Fruit fly (Drosophila melanogaster): ENCODE results near the gene eIF2D.

Gene eIF2D

DNA sequence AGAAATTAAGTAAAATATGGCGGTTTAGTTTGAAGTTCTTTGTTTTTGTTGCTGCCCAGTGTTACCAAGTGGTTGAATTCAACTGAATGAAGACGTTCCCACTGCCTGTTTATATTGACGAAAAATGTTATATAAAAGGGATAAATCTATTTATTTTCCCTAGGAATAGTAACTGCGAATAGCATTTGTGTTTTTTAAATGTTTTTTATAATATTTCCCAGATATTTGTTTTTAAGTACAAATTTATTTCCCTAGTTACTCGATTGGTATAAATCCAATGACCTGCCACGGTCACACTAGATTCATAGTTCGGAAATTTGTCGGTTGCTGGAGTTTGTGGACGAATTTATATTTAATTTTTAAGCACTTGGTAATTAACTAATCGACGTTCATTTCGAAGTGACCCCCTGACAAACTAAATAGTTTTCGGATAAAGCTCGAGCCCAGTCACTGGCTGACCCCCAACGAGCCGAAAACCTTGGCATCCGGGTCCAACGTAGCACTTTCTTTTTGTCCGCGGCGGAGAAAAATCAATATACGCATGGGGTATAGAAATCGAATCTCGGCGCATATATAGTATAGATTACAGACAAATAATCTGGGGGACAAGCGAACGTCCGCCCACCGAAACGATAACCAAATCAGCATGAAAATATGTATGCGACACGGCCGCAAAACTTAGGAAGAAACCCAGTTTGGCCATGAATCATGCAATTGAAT, 20.5 kb downstream of the eIF2D start, which contains the start of the genes dgt6 and Vha100-1:
dgt6 (minus strand) TSS at position 71 of the 720 bp plus-strand sequence.
Vha100-1 (plus strand) TSS at position 292 of the 720 bp plus-strand sequence.
- TF ChIP-seq BEAF-32 (GFP tag; optimal IDR thresholded peaks at IDR 0.05) (peak; percentile 38), CG7357 (GFP tag; IDR thresholded peaks at IDR 0.05) (peak; percentile 98), lov (optimal IDR thresholded peaks at IDR 0.05) (no peak), lov (GFP tag; IDR thresholded peaks at IDR 0.05) (0 out of 3 replicates have a peak, but pooled peaks have one; percentile 11), dpn (GFP tag; optimal IDR thresholded peaks at IDR 0.05) (peak in 1 of 2 experiments; percentile 8), Sin3A (optimal IDR thresholded peaks at IDR 0.05) (peak; percentile 24), CG10654 (GFP tag; optimal IDR thresholded peaks at IDR 0.05) (peak; percentile 22), nerfin-1 (tag; optimal IDR thresholded peaks at IDR 0.05) (peak; percentile 39), CG6175 (GFP tag; IDR thresholded peaks at IDR 0.05) (no peak), Jarid2 (GFP tag; optimal IDR thresholded peaks at IDR 0.05) (peak; percentile 32), peb (GFP tag; IDR thresholded peaks at IDR 0.05) (no peak), Meics (GFP tag; optimal IDR thresholded peaks at IDR 0.05) (peak; percentile 1), phol (tag; optimal IDR thresholded peaks at IDR 0.05) (peak; percentile 85), CG8290 (GFP tag; optimal IDR thresholded peaks at IDR 0.05) (no peak), CG8290 (tag; optimal IDR thresholded peaks at IDR 0.05) (no peak), CG15073 (GFP tag; optimal IDR thresholded peaks at IDR 0.05) (no peak), CG4424 (GFP tag; optimal IDR thresholded peaks at IDR 0.05) (peak; percentile 47), Hand (GFP tag; optimal IDR thresholded peaks at IDR 0.05) (no peak), Scr (GFP tag; IDR thresholded peaks at IDR 0.05; ENCODE audit: partially characterized antibody) (peak; percentile 27; the same call in 1 of the 2 replicates), CG4820 (GFP tag; optimal IDR thresholded peaks at IDR 0.05) (peak; percentile 29), zen2 (GFP tag; IDR thresholded peaks at IDR 0.05; ENCODE audit: partially characterized antibody) (no peak), ssp (GFP tag; IDR thresholded peaks at IDR 0.05) (peak; percentile 87), nom (GFP tag; optimal IDR thresholded peaks at IDR 0.05) (peak; percentile 29), jumu (GFP tag; optimal IDR thresholded peaks at IDR 0.05) (no peak), CG9797 (GFP tag; optimal IDR thresholded peaks at IDR 0.05) (peak; percentile 83), sug (tag; optimal IDR thresholded peaks at IDR 0.05) (peak; percentile 60), Dbx (GFP tag; IDR thresholded peaks at IDR 0.05) (peak; percentile 43; the same call in 1 of the 3 replicates), az2 (GFP tag; optimal IDR thresholded peaks at IDR 0.05) (no peak), CG34224 (GFP tag; IDR thresholded peaks at IDR 0.05; ENCODE audit: partially characterized antibody) (no peak), Drgx (GFP tag; IDR thresholded peaks at IDR 0.05) (no peak), CG6272 (GFP tag; IDR thresholded peaks at IDR 0.05) (no peak), nmo (GFP tag; optimal IDR thresholded peaks at IDR 0.05) (peak; percentile 65), jigr1 (GFP tag; IDR thresholded peaks at IDR 0.05) (no peak), Med (GFP tag) (peak; percentile 74), Spps (tag; optimal IDR thresholded peaks at IDR 0.05) (peak; percentile 0), CG13287 (GFP tag; IDR thresholded peaks at IDR 0.05; ENCODE audit: partially characterized antibody) (peak; percentile 58; the same call in 1 of the 2 replicates), sens (GFP tag) (peak; percentile 74), Elba2 (GFP tag; optimal IDR thresholded peaks at IDR 0.05) (peak; percentile 11), zfh1 (GFP tag; IDR thresholded peaks at IDR 0.05) (no peak), trem (tag; optimal IDR thresholded peaks at IDR 0.05) (peak; percentile 83), amos (GFP tag; IDR thresholded peaks at IDR 0.05; ENCODE audit: partially characterized antibody) (no peak), lbe (GFP tag; optimal IDR thresholded peaks at IDR 0.05) (peak; percentile 5), Pdp1 (GFP tag; optimal IDR thresholded peaks at IDR 0.05) (peak in 1 of 2 experiments; percentile 61), CG3847 (GFP tag; IDR thresholded peaks at IDR 0.05) (0 out of 2 replicates have a peak, but pooled peaks have one; percentile 41), CG18262 (tag; optimal IDR thresholded peaks at IDR 0.05) (no peak), CG3995 (GFP tag; optimal IDR thresholded peaks at IDR 0.05) (peak; percentile 13), pan (optimal IDR thresholded peaks at IDR 0.05) (no peak), pan (GFP tag; optimal IDR thresholded peaks at IDR 0.05 in 1 of 2, IDR thresholded peaks at IDR 0.05 in 1 of 2) (peak in 1 of 2 experiments; percentile 55), insv (GFP tag; optimal IDR thresholded peaks at IDR 0.05) (peak in 1 of 2 experiments; percentile 13), Xbp1 (GFP tag; optimal IDR thresholded peaks at IDR 0.05) (peak; percentile 19)

Data from whole organism, embryonic.